Worm (Caenorhabditis elegans): Measurements from ENCODE around the gene F42A6.2.
"Not testable (repeated sequence)": the region's sequence is repeated elsewhere in the genome, so short reads cannot be mapped to it uniquely, and the experiment has no call there.

Gene F42A6.2

DNA sequence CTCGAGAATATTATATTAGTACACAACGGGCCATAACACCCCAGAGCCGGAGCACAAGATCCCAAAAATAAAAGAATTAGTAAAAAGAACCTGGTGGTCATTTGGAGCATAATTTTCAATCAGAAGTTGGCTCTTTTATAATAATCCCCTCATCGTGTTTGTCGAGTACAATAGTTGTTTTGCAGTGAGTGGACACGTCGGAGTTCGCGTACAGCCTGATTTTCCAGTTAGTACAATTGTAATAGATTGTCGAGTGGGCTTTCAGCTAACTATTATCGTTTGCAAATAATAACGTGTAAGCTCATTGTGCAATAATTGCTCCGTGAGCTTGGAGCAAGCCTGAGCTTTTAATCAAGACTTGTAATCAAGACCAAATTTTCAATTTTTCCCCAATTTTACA, 33.8 kb upstream of the F42A6.2 start, which contains the start of gene W08E12.9:
Gene W08E12.9, minus strand, starts transcription at position 101 of the 400 bp plus-strand sequence.
- no peak for TF ChIP-seq ztf-11 (tag; optimal IDR thresholded peaks at IDR 0.05)
- TF ChIP-seq tbx-8 (GFP tag; optimal IDR thresholded peaks at IDR 0.05): no peak
- no peak for TF ChIP-seq ces-1 (GFP tag; optimal IDR thresholded peaks at IDR 0.05)
- TF ChIP-seq zip-8 (tag; optimal IDR thresholded peaks at IDR 0.05): no peak
- TF ChIP-seq ceh-83 (GFP tag; optimal IDR thresholded peaks at IDR 0.05): no peak
- no peak for TF ChIP-seq sptf-1 (tag; optimal IDR thresholded peaks at IDR 0.05)
- TF ChIP-seq lin-13 (tag; optimal IDR thresholded peaks at IDR 0.05): no peak
- TF ChIP-seq bed-3 (GFP tag; optimal IDR thresholded peaks at IDR 0.05): no peak

ce11 chrIV:3308885-3309284, 32.4 kb upstream of the F42A6.2 start:
- TF ChIP-seq cnd-1 (tag; optimal IDR thresholded peaks at IDR 0.05) (no peak), pha-4 (tag; optimal IDR thresholded peaks at IDR 0.05) (no peak), ceh-43 (GFP tag; optimal IDR thresholded peaks at IDR 0.05) (no peak), ceh-39 (tag; optimal IDR thresholded peaks at IDR 0.05) (no peak), nhr-28 (tag; optimal IDR thresholded peaks at IDR 0.05) (no peak), ceh-83 (GFP tag; optimal IDR thresholded peaks at IDR 0.05) (no peak), blmp-1 (tag; optimal IDR thresholded peaks at IDR 0.05) (no peak), flh-1 (GFP tag; optimal IDR thresholded peaks at IDR 0.05) (no peak), tbx-8 (GFP tag; optimal IDR thresholded peaks at IDR 0.05) (no peak), lin-13 (tag; optimal IDR thresholded peaks at IDR 0.05) (no peak), nhr-76 (tag; optimal IDR thresholded peaks at IDR 0.05) (no peak)

- TF ChIP-seq M03D4.4 (tag; optimal IDR thresholded peaks at IDR 0.05): no peak
- TF ChIP-seq ces-1 (GFP tag; optimal IDR thresholded peaks at IDR 0.05): no peak
- TF ChIP-seq ztf-11 (tag; optimal IDR thresholded peaks at IDR 0.05): no peak
- no peak for TF ChIP-seq lsy-2 (tag; optimal IDR thresholded peaks at IDR 0.05)
- no peak for TF ChIP-seq ceh-39 (tag; optimal IDR thresholded peaks at IDR 0.05)
- TF ChIP-seq mab-5 (tag; optimal IDR thresholded peaks at IDR 0.05): no peak
- TF ChIP-seq flh-1 (GFP tag; optimal IDR thresholded peaks at IDR 0.05): no peak
These were observed 30.5 kb upstream of the F42A6.2 start for ce11 chrIV:3310662-3311219.

ce11 chrIV:3311243-3311642, 30.0 kb upstream of the F42A6.2 start, which contains the start of gene zip-11:
TSS of gene zip-11 (plus strand) at chrIV:3311276.
- TF ChIP-seq M03D4.4 (tag; optimal IDR thresholded peaks at IDR 0.05) (no peak), unc-120 (tag; optimal IDR thresholded peaks at IDR 0.05; ENCODE audit: poor library complexity, severe bottlenecking) (peak; percentile 62), pha-4 (tag; optimal IDR thresholded peaks at IDR 0.05) (peak; percentile 60), ces-1 (GFP tag; optimal IDR thresholded peaks at IDR 0.05) (no peak), elt-3 (tag; optimal IDR thresholded peaks at IDR 0.05) (no peak), nhr-237 (tag; optimal IDR thresholded peaks at IDR 0.05) (peak; percentile 24), mep-1 (tag; optimal IDR thresholded peaks at IDR 0.05) (peak; percentile 24), drap-1 (GFP tag; optimal IDR thresholded peaks at IDR 0.05) (no peak), lsy-2 (tag; optimal IDR thresholded peaks at IDR 0.05) (peak; percentile 21), sptf-1 (tag; optimal IDR thresholded peaks at IDR 0.05) (no peak), unc-62 (GFP tag; optimal IDR thresholded peaks at IDR 0.05) (peak; percentile 34), nhr-28 (tag; optimal IDR thresholded peaks at IDR 0.05) (no peak), ceh-39 (tag; optimal IDR thresholded peaks at IDR 0.05) (peak; percentile 23), tbx-8 (GFP tag; optimal IDR thresholded peaks at IDR 0.05) (no peak)

ce11 chrIV:3313311-3313710, 28.0 kb upstream of the F42A6.2 start:
- TF ChIP-seq lsy-2 (tag; optimal IDR thresholded peaks at IDR 0.05): peak; percentile 85

- TF ChIP-seq nhr-12 (tag; optimal IDR thresholded peaks at IDR 0.05); ceh-83 (GFP tag; optimal IDR thresholded peaks at IDR 0.05); flh-1 (GFP tag; optimal IDR thresholded peaks at IDR 0.05): not testable (repeated sequence)
These were observed 9.5 kb upstream of the F42A6.2 start, which contains the start of gene F42A6.5 for ce11 chrIV:3331758-3332157. TSS of gene F42A6.5 (minus strand) at chrIV:3331858.

DNA sequence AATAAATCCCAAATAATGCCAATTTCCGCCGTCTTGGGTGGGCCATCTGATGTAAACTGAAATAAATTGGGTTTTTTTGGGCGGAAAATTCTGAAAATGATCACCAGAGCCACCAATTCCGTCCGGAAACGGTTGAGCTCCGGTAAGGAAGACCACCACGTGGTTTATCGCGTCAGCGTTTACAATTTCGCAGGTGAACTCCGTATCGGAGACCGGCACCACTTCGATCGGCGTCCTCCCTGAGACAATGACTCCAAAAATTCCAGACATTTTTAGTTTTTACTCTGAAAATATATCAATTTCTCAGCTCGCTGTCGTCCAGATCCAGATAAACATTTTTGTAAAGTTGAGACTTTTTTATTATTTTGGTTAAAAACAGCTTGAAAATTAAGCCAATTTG, 4.7 kb upstream of the F42A6.2 start, which contains the start of gene F42A6.6:
Gene F42A6.6, minus strand, starts transcription at position 289 of the 400 bp plus-strand sequence.
- no peak for TF ChIP-seq nhr-12 (tag; optimal IDR thresholded peaks at IDR 0.05)
- TF ChIP-seq drap-1 (GFP tag; optimal IDR thresholded peaks at IDR 0.05): no peak
- peak; percentile 65 for TF ChIP-seq ceh-83 (GFP tag; optimal IDR thresholded peaks at IDR 0.05)
- peak; percentile 13 for TF ChIP-seq cnd-1 (tag; optimal IDR thresholded peaks at IDR 0.05)
- TF ChIP-seq nhr-237 (tag; optimal IDR thresholded peaks at IDR 0.05): no peak
- TF ChIP-seq nhr-76 (tag; optimal IDR thresholded peaks at IDR 0.05): no peak
- TF ChIP-seq snpc-4 (tag; optimal IDR thresholded peaks at IDR 0.05): no peak
- TF ChIP-seq nhr-28 (tag; optimal IDR thresholded peaks at IDR 0.05): no peak
- no peak for TF ChIP-seq zip-8 (tag; optimal IDR thresholded peaks at IDR 0.05)
- TF ChIP-seq M03D4.4 (tag; optimal IDR thresholded peaks at IDR 0.05): peak; percentile 35
- no peak for TF ChIP-seq ces-1 (GFP tag; optimal IDR thresholded peaks at IDR 0.05)
- no peak for TF ChIP-seq sem-2 (GFP tag; optimal IDR thresholded peaks at IDR 0.05)
- TF ChIP-seq nhr-2 (tag; optimal IDR thresholded peaks at IDR 0.05): no peak

Data from whole organism, mixed stage, embryonic.